Worm (Caenorhabditis elegans): Measurements from ENCODE around the gene H11E01.3.

The H11E01.3 gene

ce11 chrX:1643442-1644096, 38.9 kb downstream of the H11E01.3 start (continued):
- TF ChIP-seq B0336.3 (GFP tag; IDR thresholded peaks at IDR 0.05) (no peak), rec-8 (tag; optimal IDR thresholded peaks at IDR 0.05) (no peak), zim-3 (tag; optimal IDR thresholded peaks at IDR 0.05) (no peak), hrde-1 (tag; optimal IDR thresholded peaks at IDR 0.05; ENCODE audit: borderline replicate concordance) (no peak), lin-54 (GFP tag; optimal IDR thresholded peaks at IDR 0.05) (no peak), F57C9.4 (tag; optimal IDR thresholded peaks at IDR 0.05) (no peak), sea-2 (GFP tag; IDR thresholded peaks at IDR 0.05) (no peak), attf-3 (GFP tag; conservative IDR thresholded peaks at IDR 0.05) (no peak), Y95B8A.8 (GFP tag; IDR thresholded peaks at IDR 0.05) (no peak), attf-6 (GFP tag; IDR thresholded peaks at IDR 0.05) (no peak), bed-2 (GFP tag; IDR thresholded peaks at IDR 0.05) (no peak), ztf-22 (GFP tag; optimal IDR thresholded peaks at IDR 0.05) (no peak), tbp1 (GFP tag; optimal IDR thresholded peaks at IDR 0.05) (peak; percentile 54), ceh-27 (GFP tag; optimal IDR thresholded peaks at IDR 0.05) (no peak), let-526 (GFP tag; IDR thresholded peaks at IDR 0.05) (no peak), hlh-26 (GFP tag; conservative IDR thresholded peaks at IDR 0.05) (no peak), ztf-18 (tag; optimal IDR thresholded peaks at IDR 0.05) (no peak), pha-4 (tag; optimal IDR thresholded peaks at IDR 0.05) (no peak), C17E4.6 (GFP tag; IDR thresholded peaks at IDR 0.05) (no peak), lin-26 (GFP tag; IDR thresholded peaks at IDR 0.05) (no peak), lag-1 (GFP tag; IDR thresholded peaks at IDR 0.05) (no peak), F52B5.7 (tag; optimal IDR thresholded peaks at IDR 0.05) (no peak), rpc-1 (optimal IDR thresholded peaks at IDR 0.05) (peak; percentile 75), rpc-1 (tag; optimal IDR thresholded peaks at IDR 0.05) (peak; percentile 87), lsy-27 (tag; optimal IDR thresholded peaks at IDR 0.05; ENCODE audit: borderline replicate concordance, insufficient read depth) (no peak), unc-130 (GFP tag; optimal IDR thresholded peaks at IDR 0.05) (no peak), egl-44 (GFP tag; IDR thresholded peaks at IDR 0.05) (no peak), lsl-1 (GFP tag; optimal IDR thresholded peaks at IDR 0.05) (peak; percentile 18), B0261.1 (tag; optimal IDR thresholded peaks at IDR 0.05) (peak; percentile 46), nfya-1 (tag; optimal IDR thresholded peaks at IDR 0.05; ENCODE audit: borderline replicate concordance, insufficient read depth) (no peak), die-1 (tag; optimal IDR thresholded peaks at IDR 0.05) (no peak), lin-35 (GFP tag; optimal IDR thresholded peaks at IDR 0.05) (peak in 1 of 3 experiments; percentile 35), hlh-12 (tag; optimal IDR thresholded peaks at IDR 0.05) (no peak), efl-1 (GFP tag; optimal IDR thresholded peaks at IDR 0.05) (peak; percentile 29), dpl-1 (GFP tag; optimal IDR thresholded peaks at IDR 0.05) (no peak), ccch-3 (GFP tag; optimal IDR thresholded peaks at IDR 0.05) (no peak), madf-8 (GFP tag; conservative IDR thresholded peaks at IDR 0.05) (no peak), ceh-100 (GFP tag; IDR thresholded peaks at IDR 0.05) (no peak), snpc-4 (GFP tag; optimal IDR thresholded peaks at IDR 0.05) (peak; percentile 56), snpc-4 (tag; optimal IDR thresholded peaks at IDR 0.05) (peak in 1 of 4 experiments; percentile 26), T26A5.8 (tag; optimal IDR thresholded peaks at IDR 0.05) (no peak), somi-1 (GFP tag; optimal IDR thresholded peaks at IDR 0.05) (peak; percentile 2), chd-7 (tag; optimal IDR thresholded peaks at IDR 0.05) (no peak), him-1 (tag; optimal IDR thresholded peaks at IDR 0.05) (peak; percentile 91), ztf-25 (GFP tag; IDR thresholded peaks at IDR 0.05) (no peak), F23B12.7 (tag; optimal IDR thresholded peaks at IDR 0.05; ENCODE audit: insufficient read depth) (no peak), cebp-2 (GFP tag; IDR thresholded peaks at IDR 0.05) (no peak), unc-62 (GFP tag; optimal IDR thresholded peaks at IDR 0.05) (no peak)

Measured in whole organism, young adult.